Worm (Caenorhabditis elegans) whole organism, L3 larva: ENCODE results near the gene mbf-1.

ENCODE experiments used
- R02D3.7 ChIP-seq: fragments of 150-350 bp; optimal IDR thresholded peaks from 2 replicates; lab custom pipeline; 2014; ENCODE audit warnings: missing biosample characterization, missing genetic modification characterization
- aly-2 ChIP-seq: fragments of 150-350 bp; optimal IDR thresholded peaks from 2 replicates; lab custom pipeline; 2014; ENCODE audit warnings: missing biosample characterization, missing genetic modification characterization
- ama-1 ChIP-seq: fragments of 150-350 bp; optimal IDR thresholded peaks from 2 replicates; lab custom pipeline; 2018
- ceh-16 ChIP-seq: sonication (generic microtip); optimal IDR thresholded peaks from 2 replicates; lab custom pipeline; 2017; ENCODE audit warnings: missing biosample characterization, missing genetic modification characterization
- ceh-28 ChIP-seq: fragments of 150-350 bp; optimal IDR thresholded peaks from 2 replicates; lab custom pipeline; 2014; ENCODE audit warnings: missing biosample characterization, missing genetic modification reagents, missing genetic modification characterization
- ceh-82 ChIP-seq: fragments of 150-350 bp; optimal IDR thresholded peaks from 2 replicates; lab custom pipeline; 2014; ENCODE audit warnings: missing biosample characterization, missing genetic modification characterization
- ceh-9 ChIP-seq: sonication (generic microtip); optimal IDR thresholded peaks from 2 replicates; lab custom pipeline; 2018; ENCODE audit warnings: missing biosample characterization, missing genetic modification characterization
- daf-12 ChIP-seq: fragments of 150-350 bp; optimal IDR thresholded peaks from 2 replicates; lab custom pipeline; 2014; ENCODE audit warnings: missing biosample characterization, missing genetic modification reagents, missing genetic modification characterization
- egl-27 ChIP-seq: sonication (generic microtip); optimal IDR thresholded peaks from 4 replicates; lab custom pipeline; 2017; ENCODE audit warnings: missing biosample characterization, missing genetic modification reagents, missing genetic modification characterization
- egl-5 ChIP-seq: fragments of 150-350 bp; optimal IDR thresholded peaks from 2 replicates; lab custom pipeline; 2017; ENCODE audit warnings: missing biosample characterization, missing genetic modification reagents, missing genetic modification characterization, inconsistent platforms
- elt-2 ChIP-seq: sonication (generic microtip); optimal IDR thresholded peaks from 2 replicates; lab custom pipeline; 2016; ENCODE audit warnings: missing genetic modification reagents, mild to moderate bottlenecking, missing genetic modification characterization, missing compliant biosample characterization
- eor-1 ChIP-seq, 2 experiments: fragments of 150-350 bp; optimal IDR thresholded peaks; 2 replicates each; lab custom pipeline; 2014 to 2018; ENCODE audit warnings: missing biosample characterization in 2 of 2, missing genetic modification characterization in 2 of 2
- fkh-10 ChIP-seq: sonication (generic microtip); optimal IDR thresholded peaks from 2 replicates; lab custom pipeline; 2017; ENCODE audit warnings: missing biosample characterization, missing genetic modification reagents, missing genetic modification characterization
- fkh-2 ChIP-seq: fragments of 150-350 bp; optimal IDR thresholded peaks from 2 replicates; lab custom pipeline; 2014; ENCODE audit warnings: missing biosample characterization, missing genetic modification reagents, missing genetic modification characterization
- fos-1 ChIP-seq: fragments of 150-350 bp; optimal IDR thresholded peaks from 2 replicates; lab custom pipeline; 2014; ENCODE audit warnings: missing biosample characterization, missing genetic modification characterization
- hmg-11 ChIP-seq: sonication (generic microtip); optimal IDR thresholded peaks from 2 replicates; lab custom pipeline; 2016; ENCODE audit warnings: missing genetic modification characterization, missing compliant biosample characterization
- jun-1 ChIP-seq: fragments of 150-350 bp; optimal IDR thresholded peaks from 2 replicates; lab custom pipeline; 2014; ENCODE audit warnings: missing biosample characterization, missing genetic modification reagents, missing genetic modification characterization
- lin-15B ChIP-seq: fragments of 150-350 bp; optimal IDR thresholded peaks from 2 replicates; lab custom pipeline; 2014; ENCODE audit warnings: missing biosample characterization, missing genetic modification characterization
- lin-39 ChIP-seq: fragments of 150-350 bp; optimal IDR thresholded peaks from 2 replicates; lab custom pipeline; 2018; ENCODE audit warnings: missing biosample characterization, missing genetic modification reagents, missing genetic modification characterization
- lsy-12 ChIP-seq: sonication (generic microtip); optimal IDR thresholded peaks from 2 replicates; lab custom pipeline; 2016; ENCODE audit warnings: mild to moderate bottlenecking, missing genetic modification characterization, missing compliant biosample characterization
- mdl-1 ChIP-seq: fragments of 150-350 bp; optimal IDR thresholded peaks from 2 replicates; lab custom pipeline; 2014; ENCODE audit warnings: missing biosample characterization, missing genetic modification characterization
- nfya-1 ChIP-seq: sonication (generic microtip); optimal IDR thresholded peaks from 2 replicates; lab custom pipeline; 2017; ENCODE audit warnings: missing genetic modification characterization, mild to moderate bottlenecking, missing compliant biosample characterization, antibody characterized with exemption, moderate library complexity; ENCODE audit not compliant: insufficient read depth
- nhr-11 ChIP-seq: fragments of 150-350 bp; optimal IDR thresholded peaks from 2 replicates; lab custom pipeline; 2014; ENCODE audit warnings: missing biosample characterization, missing genetic modification characterization
- nhr-23 ChIP-seq: fragments of 150-350 bp; optimal IDR thresholded peaks from 2 replicates; lab custom pipeline; 2014; ENCODE audit warnings: missing biosample characterization, missing genetic modification reagents, missing genetic modification characterization
- nhr-237 ChIP-seq: fragments of 150-350 bp; optimal IDR thresholded peaks from 2 replicates; lab custom pipeline; 2014; ENCODE audit warnings: missing biosample characterization, missing genetic modification characterization
- nhr-25 ChIP-seq: sonication (generic microtip); optimal IDR thresholded peaks from 2 replicates; lab custom pipeline; 2017; ENCODE audit warnings: missing biosample characterization, missing genetic modification characterization
- nhr-43 ChIP-seq: sonication (generic microtip); optimal IDR thresholded peaks from 2 replicates; lab custom pipeline; 2016; ENCODE audit warnings: mild to moderate bottlenecking, missing genetic modification characterization, missing compliant biosample characterization; ENCODE audit not compliant: poor library complexity, severe bottlenecking
- nhr-67 ChIP-seq: fragments of 150-350 bp; optimal IDR thresholded peaks from 2 replicates; lab custom pipeline; 2014; ENCODE audit warnings: missing biosample characterization, missing genetic modification characterization
- nhr-76 ChIP-seq: fragments of 150-350 bp; sonication (generic microtip); optimal IDR thresholded peaks from 5 replicates; lab custom pipeline; 2014; ENCODE audit warnings: missing biosample characterization, missing genetic modification characterization
- nhr-77 ChIP-seq: fragments of 150-350 bp; optimal IDR thresholded peaks from 2 replicates; lab custom pipeline; 2014; ENCODE audit warnings: missing biosample characterization, missing genetic modification characterization
- pha-4 ChIP-seq: fragments of 150-350 bp; optimal IDR thresholded peaks from 2 replicates; lab custom pipeline; 2014; ENCODE audit warnings: missing biosample characterization, missing genetic modification reagents, missing genetic modification characterization
- pqm-1 ChIP-seq: fragments of 150-350 bp; optimal IDR thresholded peaks from 2 replicates; lab custom pipeline; 2017; ENCODE audit warnings: missing biosample characterization, missing genetic modification characterization, inconsistent platforms
- sea-2 ChIP-seq: fragments of 150-350 bp; sonication (generic microtip); optimal IDR thresholded peaks from 4 replicates; lab custom pipeline; 2014; ENCODE audit warnings: missing biosample characterization, missing genetic modification reagents, missing genetic modification characterization
- skn-1 ChIP-seq: fragments of 150-350 bp; optimal IDR thresholded peaks from 2 replicates; lab custom pipeline; 2014; ENCODE audit warnings: missing biosample characterization, missing genetic modification characterization
- snpc-4 ChIP-seq: fragments of 150-350 bp; optimal IDR thresholded peaks from 2 replicates; lab custom pipeline; 2014; ENCODE audit warnings: missing biosample characterization, missing genetic modification characterization
- tbx-2 ChIP-seq: sonication (generic microtip); optimal IDR thresholded peaks from 2 replicates; lab custom pipeline; 2016; ENCODE audit warnings: mild to moderate bottlenecking, missing genetic modification characterization, missing compliant biosample characterization
- unc-39 ChIP-seq: sonication (generic microtip); optimal IDR thresholded peaks from 4 replicates; lab custom pipeline; 2017; ENCODE audit warnings: missing biosample characterization, missing genetic modification characterization
- unc-62 ChIP-seq: fragments of 150-350 bp; sonication (generic microtip); optimal IDR thresholded peaks from 4 replicates; lab custom pipeline; 2014; ENCODE audit warnings: missing biosample characterization, missing genetic modification reagents, missing genetic modification characterization
- zag-1 ChIP-seq: fragments of 150-350 bp; optimal IDR thresholded peaks from 2 replicates; lab custom pipeline; 2014; ENCODE audit warnings: missing biosample characterization, missing genetic modification characterization
- ztf-11 ChIP-seq: fragments of 150-350 bp; optimal IDR thresholded peaks from 2 replicates; lab custom pipeline; 2014; ENCODE audit warnings: missing biosample characterization, missing genetic modification characterization

The mbf-1 gene

DNA sequence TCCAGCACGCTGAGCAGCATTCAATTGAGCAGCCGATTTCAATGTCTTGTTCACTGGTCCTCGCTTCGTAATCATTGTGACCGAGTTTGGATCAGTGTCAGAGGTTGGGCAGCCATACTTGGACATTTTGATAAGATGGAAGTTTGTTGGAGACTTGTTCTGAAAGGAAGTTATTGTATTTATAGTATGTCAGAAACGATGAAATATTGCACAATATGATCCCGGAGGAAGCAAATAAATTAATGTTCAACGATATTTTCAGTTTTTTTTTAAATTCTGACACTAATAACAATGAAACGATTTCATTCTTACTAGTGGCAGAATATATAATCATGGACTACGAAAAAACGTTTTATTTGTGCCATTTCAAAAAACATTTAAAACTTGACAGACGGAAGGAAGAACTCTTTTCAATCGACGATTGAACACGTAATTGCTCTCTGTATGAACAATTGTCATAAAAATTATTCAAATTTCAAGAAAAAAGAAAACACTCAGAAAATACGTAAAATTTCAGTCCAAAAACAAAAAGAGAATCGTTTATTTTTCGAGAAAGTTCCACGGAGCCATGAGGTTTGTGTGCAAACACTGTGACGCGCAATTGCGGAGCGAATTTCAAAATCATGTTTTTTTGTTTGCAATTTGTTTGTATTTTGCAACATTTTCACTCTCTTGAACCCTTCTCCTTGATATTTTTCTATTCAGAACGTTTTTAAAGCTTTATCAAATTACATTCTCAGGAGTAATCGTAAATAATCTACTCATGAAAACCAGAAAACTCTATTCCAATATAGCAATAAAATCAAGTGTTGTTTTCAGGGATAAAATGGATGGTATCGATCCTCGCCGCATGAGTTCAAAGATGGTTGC is at the start of gene mbf-1, which contains the start of gene nse-4:
TSS of gene mbf-1 (minus strand) at position 343 of the 870 bp plus-strand sequence.
TSS of gene nse-4 (plus strand) at position 820 of the 870 bp plus-strand sequence.
- TF ChIP-seq hmg-11 (tag; lab: Kevin White, UChicago), result peak; percentile 46
- TF ChIP-seq ceh-28 (tag; lab: Kevin White, UChicago), result no peak
- TF ChIP-seq fkh-10 (GFP tag; lab: Kevin White, UChicago), result peak; percentile 45
- TF ChIP-seq daf-12, result no peak
- no peak for TF ChIP-seq tbx-2 (tag; lab: Kevin White, UChicago)
- no peak for TF ChIP-seq unc-62
- TF ChIP-seq nfya-1, result peak; percentile 79
- TF ChIP-seq aly-2 (tag; lab: Kevin White, UChicago), result no peak
- peak; percentile 31 for TF ChIP-seq lsy-12 (tag; lab: Kevin White, UChicago)
- TF ChIP-seq ama-1 (lab: Kevin White, UChicago), result peak; percentile 53
- TF ChIP-seq ceh-82 (tag; lab: Kevin White, UChicago), result no peak
- peak; percentile 49 for TF ChIP-seq lin-15B (tag; lab: Kevin White, UChicago)
- peak; percentile 45 for TF ChIP-seq nhr-25 (tag; lab: Kevin White, UChicago)
- TF ChIP-seq elt-2 (tag; lab: Kevin White, UChicago), result peak; percentile 38
- peak; percentile 28 for TF ChIP-seq snpc-4
- TF ChIP-seq ceh-16, result no peak
- peak; percentile 53 for TF ChIP-seq jun-1 (tag; lab: Kevin White, UChicago)
- peak; percentile 71 for TF ChIP-seq skn-1 (tag; lab: Kevin White, UChicago)
- no peak for TF ChIP-seq fos-1 (tag; lab: Kevin White, UChicago)
- peak; percentile 52 for TF ChIP-seq nhr-23 (tag; lab: Kevin White, UChicago)
- TF ChIP-seq eor-1 (tag; optimal IDR thresholded peaks at IDR 0.05; lab: Kevin White, UChicago), result peak in 1 of 2 experiments; percentile 62
- TF ChIP-seq zag-1 (tag; lab: Kevin White, UChicago), result no peak
- peak; percentile 60 for TF ChIP-seq pha-4 (tag; lab: Kevin White, UChicago)
- TF ChIP-seq nhr-76 (tag; lab: Kevin White, UChicago), result no peak
- TF ChIP-seq fkh-2 (tag; lab: Kevin White, UChicago), result no peak
- TF ChIP-seq pqm-1 (tag; lab: Kevin White, UChicago), result no peak
- TF ChIP-seq ceh-9 (tag; lab: Kevin White, UChicago), result no peak
- no peak for TF ChIP-seq egl-5
- no peak for TF ChIP-seq egl-27 (tag; lab: Kevin White, UChicago)
- TF ChIP-seq, all 47 proteins: peak for 14

DNA sequence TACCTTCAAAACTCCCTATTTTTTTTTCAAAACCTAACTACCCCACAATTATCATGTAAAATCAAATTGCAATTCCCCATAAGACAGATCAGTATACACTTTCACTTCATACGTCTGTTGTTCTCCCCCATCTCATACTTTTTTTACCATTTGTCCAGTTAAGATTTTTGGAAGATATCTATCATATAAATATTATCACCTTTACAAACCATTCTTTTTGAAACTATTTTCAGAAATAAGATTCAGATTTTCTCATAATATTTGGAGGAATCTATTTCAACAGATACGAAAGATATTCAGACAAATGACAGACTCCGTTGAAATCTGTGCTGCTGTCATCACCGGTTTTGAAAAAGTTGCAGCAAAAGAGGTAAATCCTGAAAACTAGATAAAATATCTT is 47.6 kb upstream of the mbf-1 start, which contains the start of gene M04B2.2:
TSS of gene M04B2.2 (plus strand) at position 301 of the 400 bp plus-strand sequence.
- TF ChIP-seq nhr-43, result no peak
- TF ChIP-seq R02D3.7 (tag; lab: Kevin White, UChicago), result peak; percentile 17
- no peak for TF ChIP-seq nhr-77 (tag; lab: Kevin White, UChicago)
- no peak for TF ChIP-seq nhr-11 (tag; lab: Kevin White, UChicago)
- TF ChIP-seq unc-39 (tag; lab: Kevin White, UChicago), result no peak
- peak; percentile 3 for TF ChIP-seq tbx-2 (tag; lab: Kevin White, UChicago)
- no peak for TF ChIP-seq ceh-28 (tag; lab: Kevin White, UChicago)
- TF ChIP-seq ama-1 (lab: Kevin White, UChicago), result peak; percentile 34
- TF ChIP-seq jun-1 (tag; lab: Kevin White, UChicago), result no peak
- peak; percentile 6 for TF ChIP-seq nhr-23 (tag; lab: Kevin White, UChicago)
- TF ChIP-seq, all 47 proteins: peak for 4

- TF ChIP-seq hmg-11 (tag; lab: Kevin White, UChicago) (no peak), nhr-11 (tag; lab: Kevin White, UChicago) (no peak), ama-1 (lab: Kevin White, UChicago) (no peak), lin-39 (tag; lab: Kevin White, UChicago) (no peak), sea-2 (no peak), nhr-67 (no peak), nhr-25 (tag; lab: Kevin White, UChicago) (no peak), unc-39 (tag; lab: Kevin White, UChicago) (no peak), aly-2 (tag; lab: Kevin White, UChicago) (no peak), lsy-12 (tag; lab: Kevin White, UChicago) (no peak), nhr-76 (tag; lab: Kevin White, UChicago) (no peak), nhr-237 (no peak), ceh-16 (no peak), elt-2 (tag; lab: Kevin White, UChicago) (no peak), ceh-28 (tag; lab: Kevin White, UChicago) (no peak), lin-15B (tag; lab: Kevin White, UChicago) (no peak), mdl-1 (no peak), fkh-10 (GFP tag; lab: Kevin White, UChicago) (no peak), ztf-11 (tag; lab: Kevin White, UChicago) (no peak), ceh-9 (tag; lab: Kevin White, UChicago) (no peak)
Measured at ce11 chrIV:11526189-11526588, 46.0 kb upstream of the mbf-1 start.
